Worm (Caenorhabditis elegans): ENCODE data around the gene C29F9.9.

C29F9.9 gene

DNA sequence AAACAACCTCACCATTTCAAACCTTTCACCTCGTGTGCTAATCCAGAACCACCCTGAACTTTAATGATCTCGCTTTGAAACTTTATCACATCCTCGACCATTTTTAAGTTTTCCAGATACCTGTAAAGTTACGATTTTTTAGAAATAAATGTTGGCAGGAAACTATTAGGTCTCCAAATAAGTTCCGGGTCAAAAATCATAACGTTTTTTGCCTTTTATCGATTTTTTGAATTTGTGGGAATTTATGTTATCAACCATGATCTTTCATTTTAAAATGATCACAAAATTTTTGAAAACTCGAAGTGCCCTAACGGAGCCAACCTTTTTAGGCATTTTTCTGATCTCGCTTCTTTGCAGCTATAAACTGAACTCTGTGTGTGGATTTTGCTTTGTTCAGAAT, 37.7 kb downstream of the C29F9.9 start, which contains the start of gene btb-5:
Gene btb-5, minus strand, starts transcription at position 101 of the 400 bp plus-strand sequence.
- TF ChIP-seq unc-62 (GFP tag; optimal IDR thresholded peaks at IDR 0.05): no peak

DNA sequence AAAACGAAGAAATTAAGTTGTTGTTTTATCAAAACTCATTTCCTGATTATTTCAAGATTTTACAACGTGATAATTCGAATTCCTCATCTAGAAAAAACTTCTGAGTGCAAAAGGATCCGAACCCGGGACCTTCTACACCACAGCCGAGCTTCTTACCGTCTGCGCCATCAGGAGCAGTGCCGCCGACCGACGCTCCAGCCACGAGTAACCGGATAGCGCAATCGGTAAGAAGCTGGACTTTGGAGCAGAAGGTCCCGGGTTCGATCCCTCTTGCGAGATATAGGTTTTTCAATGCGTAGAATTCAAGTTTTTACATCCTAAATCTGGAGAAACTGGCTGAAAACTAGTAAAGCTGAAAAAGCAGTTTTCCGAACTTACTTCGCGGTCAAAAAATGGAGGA, 45.0 kb downstream of the C29F9.9 start:
- no peak for TF ChIP-seq unc-62 (GFP tag; optimal IDR thresholded peaks at IDR 0.05)

DNA sequence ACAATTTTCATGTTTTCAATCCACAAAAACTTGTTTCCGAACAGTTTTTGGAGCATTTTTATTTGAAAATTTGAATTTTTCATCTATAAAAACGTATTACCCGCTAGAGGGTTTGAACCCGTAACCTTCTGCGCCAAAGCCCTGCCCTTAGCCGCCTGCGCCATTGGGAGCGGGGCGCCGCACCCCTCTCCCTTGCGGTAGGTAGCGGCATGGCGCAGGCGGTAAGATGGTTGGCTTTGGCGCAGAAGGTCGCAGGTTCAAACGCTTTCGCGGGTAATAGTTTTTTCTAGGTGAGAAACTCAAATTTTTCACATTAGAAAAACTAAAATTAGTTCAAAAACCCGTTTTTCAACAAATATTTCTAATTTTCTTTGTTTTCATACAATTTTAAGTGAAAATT, 47.1 kb downstream of the C29F9.9 start:
- no peak for TF ChIP-seq unc-62 (GFP tag; optimal IDR thresholded peaks at IDR 0.05)

DNA sequence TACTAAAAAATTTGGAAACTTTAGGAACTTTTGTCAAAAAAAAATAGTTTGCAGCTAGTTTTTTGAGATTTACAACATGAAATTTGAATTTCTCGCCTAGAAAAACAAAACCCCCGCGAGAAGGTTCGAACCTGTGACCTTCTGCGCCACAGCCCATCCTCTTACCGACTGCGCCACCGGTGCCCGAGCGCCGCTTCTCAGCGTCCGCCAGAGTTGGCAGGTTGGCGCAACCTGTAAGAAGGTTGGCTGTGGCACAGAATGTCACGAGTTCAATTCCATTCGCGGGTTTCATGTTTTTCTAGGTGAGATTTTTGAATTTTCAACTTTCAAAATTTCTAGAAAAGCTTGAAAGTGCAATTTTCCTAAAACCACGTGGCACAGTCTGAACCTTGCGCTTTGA, 48.3 kb downstream of the C29F9.9 start:
- TF ChIP-seq unc-62 (GFP tag; optimal IDR thresholded peaks at IDR 0.05): no peak

DNA sequence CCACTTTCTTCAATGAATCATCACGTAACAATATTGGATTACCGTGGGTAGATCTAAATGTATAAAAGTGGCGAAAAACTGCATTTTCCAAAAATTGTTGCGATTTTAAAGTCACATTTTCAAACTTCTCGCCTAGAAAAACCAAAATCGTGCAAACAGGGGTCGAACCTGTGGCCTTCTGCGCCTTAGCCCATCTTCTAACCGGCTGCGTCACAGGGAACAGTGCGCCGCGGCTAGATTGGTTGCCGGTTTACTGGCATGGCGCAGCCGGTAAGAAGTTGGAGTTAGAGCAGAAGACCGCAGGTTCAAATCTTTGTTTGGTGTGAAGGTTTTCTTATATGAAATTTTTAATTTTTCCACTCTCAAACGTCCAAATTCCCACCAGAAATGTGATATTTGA, 49.7 kb downstream of the C29F9.9 start:
- TF ChIP-seq unc-62 (GFP tag; optimal IDR thresholded peaks at IDR 0.05): no peak
